Fruit fly (Drosophila melanogaster) whole organism, prepupa: ENCODE data around the gene CG4907.

Source experiments
- CG1621 ChIP-seq: fragments of 200-800 bp; sonication (Bioruptor generic); optimal IDR thresholded peaks from 3 replicates; lab custom pipeline; 2018; ENCODE audit warnings: missing biosample characterization, mild to moderate bottlenecking, missing genetic modification characterization
- CG6163 ChIP-seq: fragments of 200-800 bp; sonication (Bioruptor generic); IDR thresholded peaks from 3 replicates; pipeline ENCODE4 v1.3.6; 2022; ENCODE audit warnings: missing biosample characterization, missing genetic modification characterization
- CG6276 ChIP-seq: fragments of 200-800 bp; sonication (Bioruptor generic); optimal IDR thresholded peaks from 2 replicates; lab custom pipeline; 2017; ENCODE audit warnings: missing biosample characterization, mild to moderate bottlenecking, missing genetic modification characterization
- CG6854 ChIP-seq: fragments of 200-800 bp; sonication (Bioruptor generic); optimal IDR thresholded peaks from 2 replicates; lab custom pipeline; 2017; ENCODE audit warnings: missing biosample characterization, mild to moderate bottlenecking, missing genetic modification characterization
- CG8119 ChIP-seq: fragments of 200-800 bp; sonication (Bioruptor generic); IDR thresholded peaks from 3 replicates; pipeline ENCODE4 v1.3.6; 2022; ENCODE audit warnings: missing biosample characterization, missing genetic modification characterization
- Ets96B ChIP-seq: fragments of 200-800 bp; optimal IDR thresholded peaks from 2 replicates; lab custom pipeline; 2019; ENCODE audit warnings: missing biosample characterization, mild to moderate bottlenecking, missing genetic modification characterization, moderate library complexity
- Hr38 ChIP-seq: sonication (Bioruptor generic); optimal IDR thresholded peaks from 2 replicates; lab custom pipeline; 2016; ENCODE audit warnings: missing biosample characterization, missing genetic modification characterization
- Hr4 ChIP-seq: fragments of 200-800 bp; sonication (Bioruptor generic); optimal IDR thresholded peaks from 3 replicates; lab custom pipeline; 2016; ENCODE audit warnings: missing biosample characterization, missing genetic modification characterization
- acj6 ChIP-seq: fragments of 200-800 bp; sonication (Bioruptor generic); optimal IDR thresholded peaks from 3 replicates; lab custom pipeline; 2016; ENCODE audit warnings: missing biosample characterization, missing genetic modification characterization
- cyc ChIP-seq: fragments of 200-800 bp; sonication (Bioruptor generic); optimal IDR thresholded peaks from 3 replicates; lab custom pipeline; 2016; ENCODE audit warnings: missing biosample characterization, missing genetic modification characterization
- dsx ChIP-seq: fragments of 200-800 bp; optimal IDR thresholded peaks from 3 replicates; lab custom pipeline; 2019; ENCODE audit warnings: missing biosample characterization, mild to moderate bottlenecking, missing genetic modification characterization, moderate library complexity; ENCODE audit not compliant: poor library complexity, severe bottlenecking
- net ChIP-seq: fragments of 200-800 bp; sonication (Bioruptor generic); optimal IDR thresholded peaks from 3 replicates; lab custom pipeline; 2016; ENCODE audit warnings: missing biosample characterization, missing genetic modification characterization
- salr ChIP-seq, 2 experiments: fragments of 200-800 bp; sonication (Bioruptor generic); optimal IDR thresholded peaks; 3 replicates each; lab custom pipeline; 2016 to 2018; ENCODE audit warnings: missing biosample characterization in 2 of 2, missing genetic modification characterization in 2 of 2, mild to moderate bottlenecking in 1 of 2
- vri ChIP-seq: fragments of 200-800 bp; sonication (Bioruptor generic); optimal IDR thresholded peaks from 3 replicates; lab custom pipeline; 2016; ENCODE audit warnings: missing biosample characterization, mild to moderate bottlenecking, missing genetic modification characterization

- TF ChIP-seq CG6163 (GFP tag; lab: Robert Waterston, UW) = no peak
- TF ChIP-seq dsx = no peak
- no peak for TF ChIP-seq CG6854 (GFP tag; lab: Kevin White, UChicago)
- TF ChIP-seq net (GFP tag; lab: Kevin White, UChicago) = no peak
- TF ChIP-seq cyc (GFP tag; lab: Kevin White, UChicago) = no peak
- no peak for TF ChIP-seq Ets96B (tag; lab: Kevin White, UChicago)
- no peak for TF ChIP-seq acj6
- TF ChIP-seq vri (GFP tag; lab: Kevin White, UChicago) = no peak
- no peak for TF ChIP-seq salr (GFP tag; optimal IDR thresholded peaks at IDR 0.05; lab: Kevin White, UChicago)
- TF ChIP-seq CG6276 (GFP tag; lab: Kevin White, UChicago) = no peak
- no peak for TF ChIP-seq CG1621
- TF ChIP-seq Hr4 = peak; percentile 4
- TF ChIP-seq CG8119 (GFP tag; lab: Robert Waterston, UW) = no peak
- TF ChIP-seq Hr38 (GFP tag; lab: Kevin White, UChicago) = no peak
These were observed 16.4 kb upstream of the CG4907 start, which contains the start of gene CG45049 for dm6 chr3R:22726771-22727455.
